Fruit fly (Drosophila melanogaster) whole organism, prepupa: ENCODE results near the gene Rac2.

Source experiments
- CG11762 ChIP-seq: fragments of 200-800 bp; sonication (Bioruptor generic); optimal IDR thresholded peaks from 3 replicates; lab custom pipeline; 2016; ENCODE audit warnings: missing biosample characterization, missing genetic modification characterization; ENCODE audit not compliant: insufficient read depth
- Sox14 ChIP-seq: fragments of 200-800 bp; sonication (Bioruptor generic); optimal IDR thresholded peaks from 3 replicates; lab custom pipeline; 2016; ENCODE audit warnings: missing biosample characterization, missing genetic modification characterization

DNA sequence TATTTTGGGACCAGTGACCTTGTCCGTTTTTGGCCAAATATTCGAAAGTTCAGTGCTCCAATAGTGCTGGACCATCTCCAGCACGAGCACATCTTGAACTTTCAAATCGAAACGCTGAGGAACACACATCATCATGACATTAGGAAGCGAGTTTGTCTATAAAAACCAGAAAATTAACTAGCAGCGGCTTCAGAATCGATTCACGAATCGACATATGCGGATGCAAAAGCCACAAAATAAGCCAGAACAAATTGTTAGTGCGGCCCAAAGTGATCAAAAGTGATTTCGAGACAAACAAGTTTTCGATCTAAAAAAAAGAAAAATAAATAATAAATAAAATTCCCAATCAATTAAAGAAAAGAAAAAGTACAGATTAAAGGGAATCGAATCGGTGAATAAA, 44.5 kb downstream of the Rac2 start, which contains the start of gene CG8563:
- TF ChIP-seq CG11762 (no peak), Sox14 (GFP tag; lab: Kevin White, UChicago) (no peak)
